Worm (Caenorhabditis elegans) whole organism, L3 larva: ENCODE results near the gene cogc-2.

ENCODE experiments used
- aly-2 ChIP-seq: fragments of 150-350 bp; optimal IDR thresholded peaks from 2 replicates; lab custom pipeline; 2014; ENCODE audit warnings: missing biosample characterization, missing genetic modification characterization
- ceh-9 ChIP-seq: sonication (generic microtip); optimal IDR thresholded peaks from 2 replicates; lab custom pipeline; 2018; ENCODE audit warnings: missing biosample characterization, missing genetic modification characterization
- fkh-10 ChIP-seq: sonication (generic microtip); optimal IDR thresholded peaks from 2 replicates; lab custom pipeline; 2017; ENCODE audit warnings: missing biosample characterization, missing genetic modification reagents, missing genetic modification characterization
- fos-1 ChIP-seq: fragments of 150-350 bp; optimal IDR thresholded peaks from 2 replicates; lab custom pipeline; 2014; ENCODE audit warnings: missing biosample characterization, missing genetic modification characterization
- hmg-11 ChIP-seq: sonication (generic microtip); optimal IDR thresholded peaks from 2 replicates; lab custom pipeline; 2016; ENCODE audit warnings: missing genetic modification characterization, missing compliant biosample characterization
- jun-1 ChIP-seq: fragments of 150-350 bp; optimal IDR thresholded peaks from 2 replicates; lab custom pipeline; 2014; ENCODE audit warnings: missing biosample characterization, missing genetic modification reagents, missing genetic modification characterization
- lin-15B ChIP-seq: fragments of 150-350 bp; optimal IDR thresholded peaks from 2 replicates; lab custom pipeline; 2014; ENCODE audit warnings: missing biosample characterization, missing genetic modification characterization
- lin-39 ChIP-seq: fragments of 150-350 bp; optimal IDR thresholded peaks from 2 replicates; lab custom pipeline; 2018; ENCODE audit warnings: missing biosample characterization, missing genetic modification reagents, missing genetic modification characterization
- nhr-237 ChIP-seq: fragments of 150-350 bp; optimal IDR thresholded peaks from 2 replicates; lab custom pipeline; 2014; ENCODE audit warnings: missing biosample characterization, missing genetic modification characterization
- nhr-76 ChIP-seq: fragments of 150-350 bp; sonication (generic microtip); optimal IDR thresholded peaks from 5 replicates; lab custom pipeline; 2014; ENCODE audit warnings: missing biosample characterization, missing genetic modification characterization
- nhr-77 ChIP-seq: fragments of 150-350 bp; optimal IDR thresholded peaks from 2 replicates; lab custom pipeline; 2014; ENCODE audit warnings: missing biosample characterization, missing genetic modification characterization
- skn-1 ChIP-seq: fragments of 150-350 bp; optimal IDR thresholded peaks from 2 replicates; lab custom pipeline; 2014; ENCODE audit warnings: missing biosample characterization, missing genetic modification characterization
- snpc-4 ChIP-seq: fragments of 150-350 bp; optimal IDR thresholded peaks from 2 replicates; lab custom pipeline; 2014; ENCODE audit warnings: missing biosample characterization, missing genetic modification characterization

ce11 chrIV:7083382-7083784, 44.0 kb upstream of the cogc-2 start, which contains the start of gene Y43B11AR.3:
- TF ChIP-seq snpc-4 (tag; lab: Kevin White, UChicago) (no peak), lin-15B (no peak), hmg-11 (tag; lab: Kevin White, UChicago) (no peak), fos-1 (no peak), nhr-237 (no peak), ceh-9 (tag; lab: Kevin White, UChicago) (no peak), fkh-10 (GFP tag; lab: Kevin White, UChicago) (no peak), aly-2 (tag; lab: Kevin White, UChicago) (no peak), nhr-77 (tag; lab: Kevin White, UChicago) (no peak), lin-39 (tag; lab: Kevin White, UChicago) (no peak), skn-1 (tag; lab: Kevin White, UChicago) (no peak), nhr-76 (tag; lab: Kevin White, UChicago) (no peak), jun-1 (tag; lab: Kevin White, UChicago) (no peak)
